Worm (Caenorhabditis elegans) whole organism, late embryonic: ENCODE data around the gene Y94H6A.10.
A peak's percentile ranks its signal among the peaks of the same experiment; 100 is the strongest.

ENCODE experiments used
- ama-1 ChIP-seq: fragments of 150-350 bp; optimal IDR thresholded peaks from 2 replicates; lab custom pipeline; 2014
- ceh-34 ChIP-seq: sonication (generic microtip); optimal IDR thresholded peaks from 2 replicates; lab custom pipeline; 2016; ENCODE audit warnings: mild to moderate bottlenecking, missing genetic modification characterization, missing compliant biosample characterization
- ceh-9 ChIP-seq: sonication (generic microtip); optimal IDR thresholded peaks from 2 replicates; lab custom pipeline; 2016; ENCODE audit warnings: mild to moderate bottlenecking, missing genetic modification characterization, inconsistent platforms, missing compliant biosample characterization
- che-1 ChIP-seq: sonication (generic microtip); optimal IDR thresholded peaks from 2 replicates; lab custom pipeline; 2016; ENCODE audit warnings: mild to moderate bottlenecking, missing genetic modification characterization, missing compliant biosample characterization
- dve-1 ChIP-seq: sonication (generic microtip); optimal IDR thresholded peaks from 2 replicates; lab custom pipeline; 2017; ENCODE audit warnings: antibody characterized with exemption, mild to moderate bottlenecking, missing genetic modification characterization, missing compliant biosample characterization
- eyg-1 ChIP-seq: sonication (generic microtip); optimal IDR thresholded peaks from 2 replicates; lab custom pipeline; 2016; ENCODE audit warnings: missing genotype, missing genetic modification characterization, missing compliant biosample characterization
- nhr-11 ChIP-seq: fragments of 150-350 bp; optimal IDR thresholded peaks from 2 replicates; lab custom pipeline; 2014; ENCODE audit warnings: missing biosample characterization, missing genetic modification characterization
- pag-3 ChIP-seq: sonication (generic microtip); optimal IDR thresholded peaks from 2 replicates; lab custom pipeline; 2016; ENCODE audit warnings: missing compliant biosample characterization, missing genetic modification characterization, borderline replicate concordance
- pha-4 ChIP-seq: fragments of 150-350 bp; optimal IDR thresholded peaks from 2 replicates; lab custom pipeline; 2018; ENCODE audit warnings: missing biosample characterization, missing genetic modification reagents, missing genetic modification characterization
- ttx-3 ChIP-seq: sonication (generic microtip); optimal IDR thresholded peaks from 2 replicates; lab custom pipeline; 2016; ENCODE audit warnings: missing genetic modification reagents, missing genetic modification characterization, missing compliant biosample characterization

- TF ChIP-seq nhr-11 (tag; lab: Kevin White, UChicago) (no peak), pha-4 (tag; lab: Kevin White, UChicago) (no peak), dve-1 (tag; lab: Kevin White, UChicago) (no peak), pag-3 (tag; lab: Kevin White, UChicago) (no peak), che-1 (no peak), ama-1 (no peak), eyg-1 (tag; lab: Kevin White, UChicago) (no peak), ttx-3 (tag; lab: Kevin White, UChicago) (no peak), ceh-9 (tag; lab: Kevin White, UChicago) (no peak), ceh-34 (tag; lab: Kevin White, UChicago) (peak; percentile 18)
Observed at ce11 chrIV:2676281-2676680, 34.2 kb downstream of the Y94H6A.10 start, which contains the start of gene Y94H6A.3.
